Fruit fly (Drosophila melanogaster) whole organism, embryonic: ENCODE measurements around the gene CG11836.

Experiments
- Asciz ChIP-seq: fragments of 200-800 bp; sonication (Bioruptor generic); optimal IDR thresholded peaks from 2 replicates; lab custom pipeline; 2017; ENCODE audit warnings: missing biosample characterization, mild to moderate bottlenecking, missing genetic modification characterization, missing genetic modification reagents
- CG12071 ChIP-seq: fragments of 200-800 bp; sonication (Bioruptor generic); optimal IDR thresholded peaks from 3 replicates; lab custom pipeline; 2018; ENCODE audit warnings: missing biosample characterization, mild to moderate bottlenecking, missing genetic modification characterization
- CG12104 ChIP-seq: fragments of 200-800 bp; sonication (Bioruptor generic); optimal IDR thresholded peaks from 3 replicates; lab custom pipeline; 2016; ENCODE audit warnings: missing biosample characterization, missing genetic modification characterization
- CG12659 ChIP-seq: fragments of 200-800 bp; sonication (Bioruptor generic); optimal IDR thresholded peaks from 3 replicates; lab custom pipeline; 2017; ENCODE audit warnings: mild to moderate bottlenecking, missing biosample characterization, missing genetic modification reagents, missing genetic modification characterization
- CG13296 ChIP-seq: fragments of 200-800 bp; sonication (Bioruptor generic); optimal IDR thresholded peaks from 3 replicates; lab custom pipeline; 2018; ENCODE audit warnings: missing biosample characterization, mild to moderate bottlenecking, missing genetic modification characterization
- CG13624 ChIP-seq: fragments of 200-800 bp; sonication (Bioruptor generic); optimal IDR thresholded peaks from 2 replicates; lab custom pipeline; 2016; ENCODE audit warnings: missing biosample characterization, missing genetic modification characterization
- CG15514 ChIP-seq: fragments of 200-800 bp; sonication (Bioruptor generic); optimal IDR thresholded peaks from 3 replicates; lab custom pipeline; 2017; ENCODE audit warnings: missing biosample characterization, missing genetic modification characterization, mild to moderate bottlenecking, moderate library complexity, missing genetic modification reagents
- CG16863 ChIP-seq: fragments of 200-800 bp; sonication (Bioruptor generic); optimal IDR thresholded peaks from 3 replicates; lab custom pipeline; 2016; ENCODE audit warnings: missing biosample characterization, missing genetic modification characterization
- CG18011 ChIP-seq: fragments of 200-800 bp; sonication (Bioruptor generic); optimal IDR thresholded peaks from 2 replicates; lab custom pipeline; 2017; ENCODE audit warnings: missing biosample characterization, missing genetic modification characterization, mild to moderate bottlenecking, moderate library complexity, missing genotype
- CG2875 ChIP-seq: fragments of 200-800 bp; sonication (Bioruptor generic); optimal IDR thresholded peaks from 2 replicates; lab custom pipeline; 2017; ENCODE audit warnings: missing biosample characterization, mild to moderate bottlenecking, missing genetic modification characterization, missing genetic modification reagents
- CG3065 ChIP-seq: fragments of 200-800 bp; sonication (Bioruptor generic); optimal IDR thresholded peaks from 2 replicates; lab custom pipeline; 2016; ENCODE audit warnings: missing biosample characterization, missing genetic modification characterization
- CG6689 ChIP-seq: fragments of 200-800 bp; sonication (Bioruptor generic); IDR thresholded peaks from 2 replicates; pipeline ENCODE4 v1.3.6; 2022; ENCODE audit warnings: missing biosample characterization, missing genetic modification characterization
- CG6765 ChIP-seq: fragments of 200-800 bp; sonication (Bioruptor generic); optimal IDR thresholded peaks from 3 replicates; lab custom pipeline; 2017; ENCODE audit warnings: missing biosample characterization, mild to moderate bottlenecking, missing genetic modification characterization
- CG9609 ChIP-seq: fragments of 200-800 bp; sonication (Bioruptor generic); optimal IDR thresholded peaks from 3 replicates; lab custom pipeline; 2016; ENCODE audit warnings: missing biosample characterization, missing genetic modification characterization
- Chrac-16 ChIP-seq: fragments of 200-800 bp; sonication (Bioruptor generic); optimal IDR thresholded peaks from 3 replicates; lab custom pipeline; 2016; ENCODE audit warnings: missing biosample characterization, missing genetic modification characterization
- Dip3 ChIP-seq: fragments of 200-800 bp; sonication (Bioruptor generic); optimal IDR thresholded peaks from 3 replicates; lab custom pipeline; 2016; ENCODE audit warnings: missing biosample characterization, missing genetic modification characterization
- HHEX ChIP-seq: fragments of 200-800 bp; sonication (Bioruptor generic); optimal IDR thresholded peaks from 3 replicates; lab custom pipeline; 2017; ENCODE audit warnings: missing biosample characterization, mild to moderate bottlenecking, missing genetic modification characterization, missing genetic modification reagents
- Hand ChIP-seq: fragments of 200-800 bp; sonication (Bioruptor generic); optimal IDR thresholded peaks from 2 replicates; lab custom pipeline; 2017; ENCODE audit warnings: mild to moderate bottlenecking, missing biosample characterization, missing genetic modification reagents, missing genetic modification characterization
- HmgZ ChIP-seq: fragments of 200-800 bp; sonication (Bioruptor generic); optimal IDR thresholded peaks from 2 replicates; lab custom pipeline; 2018; ENCODE audit warnings: missing biosample characterization, mild to moderate bottlenecking, missing genetic modification characterization
- Hsf ChIP-seq: fragments of 200-800 bp; sonication (Bioruptor generic); optimal IDR thresholded peaks from 3 replicates; lab custom pipeline; 2016; ENCODE audit warnings: missing biosample characterization, missing genetic modification characterization
- Med ChIP-seq: fragments of 200-800 bp; sonication (Bioruptor generic); peaks from one replicate; lab custom pipeline; 2016; ENCODE audit warnings: missing biosample characterization, missing genetic modification characterization, mild to moderate bottlenecking, inconsistent platforms, moderate library complexity
- Meics ChIP-seq: fragments of 200-800 bp; sonication (Bioruptor generic); optimal IDR thresholded peaks from 2 replicates; lab custom pipeline; 2017; ENCODE audit warnings: missing biosample characterization, mild to moderate bottlenecking, missing genetic modification characterization
- Myb ChIP-seq: fragments of 200-800 bp; sonication (Bioruptor generic); optimal IDR thresholded peaks from 2 replicates; lab custom pipeline; 2016; ENCODE audit warnings: missing biosample characterization, missing genetic modification characterization
- Rfx ChIP-seq: fragments of 200-800 bp; sonication (Bioruptor generic); IDR thresholded peaks from 2 replicates; pipeline ENCODE4 v1.3.6; 2022; ENCODE audit warnings: missing biosample characterization, missing genetic modification characterization
- Usf ChIP-seq: fragments of 200-800 bp; sonication (Bioruptor generic); optimal IDR thresholded peaks from 2 replicates; lab custom pipeline; 2017; ENCODE audit warnings: missing genotype, missing biosample characterization, missing genetic modification characterization
- YL-1 ChIP-seq: fragments of 200-800 bp; sonication (Bioruptor generic); optimal IDR thresholded peaks from 3 replicates; lab custom pipeline; 2017; ENCODE audit warnings: missing biosample characterization, mild to moderate bottlenecking, missing genetic modification characterization
- al ChIP-seq: fragments of 200-800 bp; sonication (Bioruptor generic); IDR thresholded peaks from 2 replicates; pipeline ENCODE4 v1.3.6; 2022; ENCODE audit warnings: missing biosample characterization, missing genetic modification characterization
- az2 ChIP-seq: fragments of 200-800 bp; sonication (Bioruptor generic); optimal IDR thresholded peaks from 3 replicates; lab custom pipeline; 2016; ENCODE audit warnings: missing biosample characterization, missing genetic modification characterization
- chif ChIP-seq, 2 experiments: fragments of 200-800 bp; sonication (Bioruptor generic); optimal IDR thresholded peaks; 3 replicates each; lab custom pipeline; 2016; ENCODE audit warnings: missing biosample characterization in 2 of 2, missing genetic modification characterization in 2 of 2
- ci ChIP-seq: fragments of 200-800 bp; sonication (Bioruptor generic); IDR thresholded peaks from 3 replicates; pipeline ENCODE4 v1.3.6; 2022; ENCODE audit warnings: missing biosample characterization, missing genetic modification characterization
- corto ChIP-seq: fragments of 200-800 bp; sonication (Bioruptor generic); optimal IDR thresholded peaks from 2 replicates; lab custom pipeline; 2016; ENCODE audit warnings: missing biosample characterization, mild to moderate bottlenecking, missing genetic modification characterization, moderate library complexity
- crol ChIP-seq: fragments of 200-800 bp; sonication (Bioruptor generic); IDR thresholded peaks from 2 replicates; pipeline ENCODE4 v1.3.6; 2022; ENCODE audit warnings: missing biosample characterization, missing genetic modification characterization
- cwo ChIP-seq: fragments of 200-800 bp; sonication (Bioruptor generic); optimal IDR thresholded peaks from 3 replicates; lab custom pipeline; 2017; ENCODE audit warnings: missing biosample characterization, missing genetic modification characterization, mild to moderate bottlenecking, moderate library complexity, missing genetic modification reagents
- dysf ChIP-seq: fragments of 200-800 bp; sonication (Bioruptor generic); IDR thresholded peaks from 3 replicates; pipeline ENCODE4 v1.3.6; 2022; ENCODE audit warnings: missing biosample characterization, missing genetic modification characterization
- exex ChIP-seq: fragments of 200-800 bp; sonication (Bioruptor generic); optimal IDR thresholded peaks from 4 replicates; lab custom pipeline; 2018; ENCODE audit warnings: missing biosample characterization, mild to moderate bottlenecking, missing genetic modification characterization, moderate library complexity
- fru ChIP-seq: fragments of >200 bp; optimal IDR thresholded peaks from 2 replicates; lab custom pipeline; 2017
- fu2 ChIP-seq: fragments of 200-800 bp; sonication (Bioruptor generic); optimal IDR thresholded peaks from 2 replicates; lab custom pipeline; 2016; ENCODE audit warnings: missing biosample characterization, missing genetic modification characterization
- her ChIP-seq: fragments of 200-800 bp; sonication (Bioruptor generic); optimal IDR thresholded peaks from 2 replicates; lab custom pipeline; 2016; ENCODE audit warnings: missing biosample characterization, missing genetic modification characterization
- hkb ChIP-seq, 2 experiments: fragments of 200-800 bp in 1 of 2; fragments of >200 bp in 1 of 2; sonication (Bioruptor generic) in 1 of 2; IDR thresholded peaks in 1 of 2; optimal IDR thresholded peaks in 1 of 2; 2 replicates each; pipeline versions ENCODE4 v1.3.6 to Lab custom; 2017 to 2022; ENCODE audit warnings: missing biosample characterization in 1 of 2, missing genetic modification characterization in 1 of 2
- kay ChIP-seq: fragments of 200-800 bp; sonication (Bioruptor generic); optimal IDR thresholded peaks from 2 replicates; lab custom pipeline; 2016; ENCODE audit warnings: missing biosample characterization, missing genetic modification characterization
- lbe ChIP-seq: fragments of 200-800 bp; sonication (Bioruptor generic); optimal IDR thresholded peaks from 2 replicates; lab custom pipeline; 2016; ENCODE audit warnings: missing biosample characterization, mild to moderate bottlenecking, missing genetic modification characterization
- lilli ChIP-seq: fragments of 200-800 bp; sonication (Bioruptor generic); optimal IDR thresholded peaks from 3 replicates; lab custom pipeline; 2016; ENCODE audit warnings: missing biosample characterization, missing genetic modification characterization
- mam ChIP-seq: fragments of 200-800 bp; sonication (Bioruptor generic); optimal IDR thresholded peaks from 3 replicates; lab custom pipeline; 2016; ENCODE audit warnings: missing biosample characterization, missing genetic modification characterization
- mirr ChIP-seq: fragments of 200-800 bp; sonication (Bioruptor generic); optimal IDR thresholded peaks from 3 replicates; lab custom pipeline; 2018; ENCODE audit warnings: missing biosample characterization, mild to moderate bottlenecking, missing genetic modification characterization
- odd ChIP-seq: fragments of 200-800 bp; sonication (Bioruptor generic); optimal IDR thresholded peaks from 2 replicates; lab custom pipeline; 2017; ENCODE audit warnings: missing biosample characterization, mild to moderate bottlenecking, missing genetic modification characterization
- phol ChIP-seq: fragments of 200-800 bp; sonication (Bioruptor generic); optimal IDR thresholded peaks from 3 replicates; lab custom pipeline; 2018; ENCODE audit warnings: missing biosample characterization, mild to moderate bottlenecking, missing genetic modification characterization, moderate library complexity
- pros ChIP-seq: fragments of 200-800 bp; sonication (Bioruptor generic); optimal IDR thresholded peaks from 3 replicates; lab custom pipeline; 2019; ENCODE audit warnings: missing biosample characterization, mild to moderate bottlenecking, missing genetic modification characterization, moderate library complexity
- yki ChIP-seq: fragments of >200 bp; optimal IDR thresholded peaks from 3 replicates; lab custom pipeline; 2018

Gene CG11836

DNA sequence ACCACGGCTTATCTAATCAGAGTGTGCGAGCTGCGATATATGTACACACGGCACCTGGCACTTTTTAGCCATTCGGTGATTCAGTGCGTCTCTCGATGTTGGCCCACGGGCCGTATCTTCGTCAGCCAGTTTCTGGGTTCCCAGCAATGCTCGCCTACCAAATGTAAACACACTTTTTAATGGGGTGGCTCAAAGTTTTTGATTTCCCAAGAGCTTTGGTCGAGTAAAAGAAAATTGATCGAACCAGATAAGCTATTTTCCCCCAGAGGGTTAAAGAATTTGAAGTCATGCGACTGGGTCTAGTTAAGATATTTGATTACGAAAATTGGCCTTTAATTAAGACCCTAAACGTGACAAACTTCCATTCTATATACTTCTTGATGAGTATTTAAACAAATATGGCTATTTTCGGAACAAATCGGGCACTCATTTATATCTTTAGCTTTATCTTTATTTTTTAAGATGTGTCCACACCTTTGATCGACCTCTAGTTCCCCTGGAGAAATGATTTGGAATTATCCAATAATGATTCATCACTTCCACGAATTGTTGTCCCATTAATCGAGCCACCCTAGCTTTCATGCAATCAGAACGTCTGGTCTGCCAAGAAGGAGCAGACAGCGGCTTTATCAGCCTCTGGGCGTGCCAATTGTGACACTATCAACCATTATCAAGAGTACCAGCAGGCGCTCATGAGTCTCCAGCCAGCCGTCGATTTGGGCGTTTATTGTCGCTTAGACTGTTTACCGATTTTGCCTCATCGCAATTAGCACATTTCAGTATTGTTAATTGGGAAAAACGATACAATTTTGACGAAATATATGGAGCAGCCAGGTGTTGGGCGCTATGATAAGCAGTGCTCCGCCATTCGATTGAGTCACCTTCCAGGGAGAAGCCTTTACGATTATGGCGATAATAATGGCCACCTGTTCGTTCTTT is 43.4 kb upstream of the CG11836 start:
- peak; percentile 4 for TF ChIP-seq pros (GFP tag; lab: Kevin White, UChicago)
- TF ChIP-seq CG12071 (GFP tag; lab: Kevin White, UChicago): no peak
- peak; percentile 68 for TF ChIP-seq CG12659
- peak; percentile 52; the same call in 2 of the 3 replicates for TF ChIP-seq dysf (GFP tag; lab: Robert Waterston, UW)
- TF ChIP-seq YL-1 (GFP tag; lab: Kevin White, UChicago): peak; percentile 23
- TF ChIP-seq Hsf (GFP tag; lab: Kevin White, UChicago): peak; percentile 29
- TF ChIP-seq mam (GFP tag; lab: Kevin White, UChicago): peak; percentile 65
- peak; percentile 50 for TF ChIP-seq kay
- TF ChIP-seq al: 0 out of 2 replicates have a peak, but pooled peaks have one; percentile 14
- peak; percentile 48 for TF ChIP-seq CG13296 (GFP tag; lab: Kevin White, UChicago)
- TF ChIP-seq hkb (optimal IDR thresholded peaks at IDR 0.05; lab: Kevin White, UChicago): no peak
- TF ChIP-seq hkb (GFP tag; IDR thresholded peaks at IDR 0.05; lab: Robert Waterston, UW): peak; percentile 40; the same call in 1 of the 2 replicates
- peak; percentile 13 for TF ChIP-seq Chrac-16 (GFP tag; lab: Kevin White, UChicago)
- peak; percentile 80 for TF ChIP-seq corto (GFP tag; lab: Kevin White, UChicago)
- no peak for TF ChIP-seq yki
- TF ChIP-seq Meics: peak; percentile 75
- no peak for TF ChIP-seq CG2875 (GFP tag; lab: Kevin White, UChicago)
- peak; percentile 40; the same call in 2 of the 3 replicates for TF ChIP-seq ci
- peak; percentile 20 for TF ChIP-seq CG13624 (GFP tag; lab: Kevin White, UChicago)
- TF ChIP-seq CG15514 (GFP tag; lab: Kevin White, UChicago): peak; percentile 14
- no peak for TF ChIP-seq her (GFP tag; lab: Kevin White, UChicago)
- no peak for TF ChIP-seq chif (GFP tag; optimal IDR thresholded peaks at IDR 0.05; lab: Kevin White, UChicago)
- peak; percentile 28 for TF ChIP-seq lbe (GFP tag; lab: Kevin White, UChicago)
- TF ChIP-seq Myb (GFP tag; lab: Kevin White, UChicago): peak; percentile 43
- TF ChIP-seq mirr (GFP tag; lab: Kevin White, UChicago): peak; percentile 84
- TF ChIP-seq CG6765 (GFP tag; lab: Kevin White, UChicago): peak; percentile 54
- TF ChIP-seq az2 (GFP tag; lab: Kevin White, UChicago): peak; percentile 2
- TF ChIP-seq CG6689 (GFP tag; lab: Robert Waterston, UW): 0 out of 2 replicates have a peak, but pooled peaks have one; percentile 28
- TF ChIP-seq phol: peak; percentile 23
- TF ChIP-seq cwo: peak; percentile 59
- no peak for TF ChIP-seq crol (GFP tag; lab: Robert Waterston, UW)
- TF ChIP-seq Hand (GFP tag; lab: Kevin White, UChicago): peak; percentile 63
- peak; percentile 99 for TF ChIP-seq exex (tag; lab: Kevin White, UChicago)
- TF ChIP-seq fu2: peak; percentile 31
- peak; percentile 32 for TF ChIP-seq HmgZ (tag; lab: Kevin White, UChicago)
- TF ChIP-seq odd: peak; percentile 20
- peak; percentile 62 for TF ChIP-seq lilli (GFP tag; lab: Kevin White, UChicago)
- no peak for TF ChIP-seq fru
- TF ChIP-seq CG12104 (GFP tag; lab: Kevin White, UChicago): peak; percentile 24
- TF ChIP-seq Usf (GFP tag; lab: Kevin White, UChicago): peak; percentile 6
- peak; percentile 50 for TF ChIP-seq Dip3 (GFP tag; lab: Kevin White, UChicago)
- peak; percentile 61 for TF ChIP-seq HHEX (GFP tag; lab: Kevin White, UChicago)
- TF ChIP-seq CG9609 (GFP tag; lab: Kevin White, UChicago): peak; percentile 9
- TF ChIP-seq Asciz (GFP tag; lab: Kevin White, UChicago): peak; percentile 13
- peak; percentile 12 for TF ChIP-seq CG18011 (GFP tag; lab: Kevin White, UChicago)
- no peak for TF ChIP-seq CG16863 (GFP tag; lab: Kevin White, UChicago)
- peak; percentile 70 for TF ChIP-seq Med (GFP tag; lab: Kevin White, UChicago)
- TF ChIP-seq CG3065 (GFP tag; lab: Kevin White, UChicago): no peak
- peak; percentile 47; the same call in 1 of the 2 replicates for TF ChIP-seq Rfx (GFP tag; lab: Robert Waterston, UW)
